Fruit fly (Drosophila melanogaster): Measurements from ENCODE around the gene CG43658.

DNA sequence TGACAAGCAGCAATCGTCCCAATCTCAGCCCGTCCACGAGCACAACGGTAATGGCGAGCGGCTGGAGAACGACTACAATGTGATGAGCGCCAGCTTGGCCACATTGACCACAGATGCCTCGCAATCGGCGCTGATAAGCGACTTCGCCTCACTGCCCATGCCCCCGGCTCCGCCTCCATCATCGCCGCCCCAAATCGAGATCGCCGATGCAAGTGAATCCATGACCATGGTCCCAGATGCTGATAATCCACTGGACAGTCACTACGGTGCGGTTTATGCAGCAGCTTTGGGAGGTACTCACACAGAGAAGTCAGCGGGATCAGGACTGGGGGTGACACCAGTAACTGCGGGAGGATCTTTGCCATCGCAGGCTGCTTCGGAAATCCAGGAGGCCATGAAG is 41.5 kb upstream of the CG43658 start:
- TF ChIP-seq rn (GFP tag; IDR thresholded peaks at IDR 0.05) (no peak), Snoo (tag; optimal IDR thresholded peaks at IDR 0.05) (no peak)
